Fruit fly (Drosophila melanogaster): Measurements from ENCODE around the gene CG17359.

Gene CG17359

DNA sequence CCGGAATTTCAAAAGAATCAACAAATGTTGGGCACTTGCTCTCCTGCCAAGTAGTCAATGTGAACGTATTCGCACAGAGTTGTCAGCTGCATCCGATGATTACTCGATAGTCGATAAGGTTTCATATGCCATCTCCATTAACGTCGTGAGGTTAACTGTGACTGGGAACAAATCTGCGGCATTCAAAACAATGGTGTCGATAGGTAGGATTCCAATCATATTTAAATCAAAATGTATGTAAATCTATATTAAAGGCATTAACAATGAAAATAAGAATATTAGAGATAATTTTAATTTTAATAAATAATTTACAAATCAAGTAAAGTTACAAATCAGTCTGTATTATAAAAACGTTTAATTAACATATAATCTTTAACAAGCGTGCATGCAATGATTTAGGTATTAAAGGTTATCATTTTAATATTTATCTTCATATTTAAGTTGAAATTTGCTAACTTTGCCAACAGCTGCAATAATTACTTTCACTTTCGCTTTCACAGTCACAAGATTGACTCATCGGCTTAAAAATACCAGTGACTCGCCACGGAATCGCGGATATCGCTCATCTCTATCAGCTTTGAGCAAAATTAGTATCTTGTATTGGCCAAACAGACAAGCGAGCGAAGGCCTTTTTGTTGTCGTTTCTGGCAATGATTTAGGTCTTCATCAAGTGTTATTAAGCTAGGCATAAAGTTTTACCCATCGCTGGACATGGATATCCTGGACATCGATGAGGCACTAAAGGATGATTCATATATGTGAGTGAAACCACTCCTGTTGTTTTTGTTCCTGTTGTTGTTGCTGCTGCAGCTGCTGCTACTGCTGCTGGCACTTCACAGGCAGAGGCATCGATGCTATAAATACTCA is 34.2 kb downstream of the CG17359 start, which contains the start of the genes Meics, Nxf3 and ssp2:
Gene Meics (minus strand): TSS at position 68 of the 867 bp plus-strand sequence.
Gene Nxf3 (plus strand): TSS at position 569 of the 867 bp plus-strand sequence.
Gene ssp2 (plus strand): TSS at position 569 of the 867 bp plus-strand sequence.
- TF ChIP-seq CG8478 (optimal IDR thresholded peaks at IDR 0.05) (no peak), CTCF (optimal IDR thresholded peaks at IDR 0.05) (no peak)

DNA sequence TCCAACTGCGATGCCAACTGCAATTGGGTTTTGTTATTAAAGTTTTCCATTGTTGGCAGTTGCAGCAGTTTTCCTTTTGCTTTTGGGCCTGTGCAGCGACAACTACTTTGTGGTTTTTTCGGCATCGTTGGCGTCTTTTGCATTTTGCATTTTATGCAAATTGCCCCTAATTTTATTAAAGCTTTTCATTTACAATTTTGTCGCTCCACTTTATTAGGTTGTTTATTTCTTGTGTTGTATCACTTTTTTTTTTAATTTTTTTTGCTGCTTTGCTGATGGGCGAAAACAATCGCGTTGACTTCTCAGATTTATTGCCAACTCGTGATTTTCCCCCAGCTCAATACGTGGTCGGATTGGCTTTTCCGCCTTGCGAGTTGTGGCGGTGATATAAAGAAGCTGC is 41.3 kb downstream of the CG17359 start:
- no peak for TF ChIP-seq CTCF (optimal IDR thresholded peaks at IDR 0.05)
- no peak for TF ChIP-seq CG8478 (optimal IDR thresholded peaks at IDR 0.05)

DNA sequence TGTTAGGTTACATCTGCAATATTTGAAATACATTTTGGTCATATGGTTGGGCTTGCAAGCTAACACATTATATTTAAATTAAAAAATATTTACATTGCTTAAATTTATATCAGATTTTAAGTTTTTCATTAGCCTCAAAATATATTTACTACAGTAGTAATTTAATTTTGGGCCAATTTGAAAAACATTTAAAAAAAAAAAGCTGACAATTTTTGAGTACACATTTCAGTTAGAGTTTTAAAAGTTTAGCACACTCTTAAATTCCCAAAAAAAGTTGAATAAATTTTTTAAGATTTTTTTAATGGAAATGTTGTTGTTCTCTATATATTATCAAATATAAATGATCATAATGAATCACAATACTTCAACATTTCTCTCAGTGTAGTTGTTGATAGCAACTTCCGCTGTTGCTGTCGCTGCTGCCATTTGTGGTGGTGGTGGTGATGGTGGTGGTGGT is 41.8 kb downstream of the CG17359 start:
- TF ChIP-seq CG8478 (optimal IDR thresholded peaks at IDR 0.05) (no peak), CTCF (optimal IDR thresholded peaks at IDR 0.05) (no peak)

DNA sequence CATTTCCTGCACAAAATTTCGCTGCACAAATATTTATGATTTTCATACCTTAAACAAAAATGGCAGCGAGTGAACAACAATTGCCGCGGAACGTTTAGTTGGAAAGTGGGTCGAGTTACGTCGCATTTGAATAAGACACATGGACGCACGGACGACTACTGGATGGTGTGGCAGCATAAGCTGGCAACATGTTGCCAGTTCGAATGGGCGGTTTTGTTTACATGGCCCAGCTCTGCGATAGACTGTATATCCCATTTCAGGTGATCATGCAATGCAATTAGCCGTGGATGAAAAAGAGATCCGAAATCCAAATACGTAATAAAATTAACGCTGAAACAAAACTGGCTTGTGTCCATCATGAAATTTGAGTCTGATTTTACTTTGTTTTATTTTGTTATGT is 42.4 kb downstream of the CG17359 start:
- no peak for TF ChIP-seq CTCF (optimal IDR thresholded peaks at IDR 0.05)
- no peak for TF ChIP-seq CG8478 (optimal IDR thresholded peaks at IDR 0.05)

DNA sequence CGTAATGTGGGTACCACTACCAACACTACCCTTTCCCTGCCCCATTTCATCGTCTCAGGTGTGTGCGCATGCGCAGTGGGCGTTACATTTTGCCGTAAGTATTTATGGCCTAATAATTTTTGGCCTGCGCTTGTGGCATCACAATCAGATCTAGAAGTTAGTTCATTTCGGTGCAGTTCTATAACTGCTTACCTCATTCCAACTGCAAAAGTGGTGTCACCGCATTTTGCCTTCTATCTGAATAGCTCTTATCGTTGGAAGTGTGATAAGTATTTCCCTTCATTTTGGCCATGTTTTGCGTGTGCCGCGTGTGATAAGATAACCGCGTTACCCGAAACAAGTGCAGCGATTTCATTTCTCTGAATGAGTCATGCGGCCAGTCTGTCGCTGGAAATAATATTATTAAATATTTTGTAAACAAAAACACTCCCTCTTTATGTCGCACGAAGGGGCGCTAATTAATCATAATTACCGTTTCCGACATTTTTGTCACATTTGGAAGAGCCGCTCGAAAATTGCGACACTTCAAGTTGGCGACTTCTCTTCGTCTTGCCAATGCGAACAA is 46.5 kb downstream of the CG17359 start:
- TF ChIP-seq CTCF (optimal IDR thresholded peaks at IDR 0.05): no peak
- TF ChIP-seq CG8478 (optimal IDR thresholded peaks at IDR 0.05): no peak

DNA sequence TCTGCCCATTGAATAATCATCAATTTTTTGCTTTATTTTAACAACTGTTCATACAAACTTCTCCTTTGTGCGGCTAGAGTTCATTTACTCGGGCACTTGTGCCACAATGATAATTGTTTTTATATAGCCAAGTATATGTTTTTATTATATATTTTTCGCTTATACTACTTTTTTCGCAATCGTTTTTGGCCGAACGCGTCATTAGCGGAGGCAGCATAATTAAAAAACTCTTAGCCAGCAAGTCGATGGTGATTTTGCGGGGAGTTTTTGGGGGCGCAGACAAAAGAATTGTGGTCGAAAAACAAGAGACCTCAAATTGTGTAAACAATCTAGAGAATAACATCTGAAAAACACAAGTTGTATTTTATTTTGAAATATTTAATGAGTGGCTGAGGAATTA is 47.5 kb downstream of the CG17359 start:
- no peak for TF ChIP-seq CTCF (optimal IDR thresholded peaks at IDR 0.05)
- no peak for TF ChIP-seq CG8478 (optimal IDR thresholded peaks at IDR 0.05)

DNA sequence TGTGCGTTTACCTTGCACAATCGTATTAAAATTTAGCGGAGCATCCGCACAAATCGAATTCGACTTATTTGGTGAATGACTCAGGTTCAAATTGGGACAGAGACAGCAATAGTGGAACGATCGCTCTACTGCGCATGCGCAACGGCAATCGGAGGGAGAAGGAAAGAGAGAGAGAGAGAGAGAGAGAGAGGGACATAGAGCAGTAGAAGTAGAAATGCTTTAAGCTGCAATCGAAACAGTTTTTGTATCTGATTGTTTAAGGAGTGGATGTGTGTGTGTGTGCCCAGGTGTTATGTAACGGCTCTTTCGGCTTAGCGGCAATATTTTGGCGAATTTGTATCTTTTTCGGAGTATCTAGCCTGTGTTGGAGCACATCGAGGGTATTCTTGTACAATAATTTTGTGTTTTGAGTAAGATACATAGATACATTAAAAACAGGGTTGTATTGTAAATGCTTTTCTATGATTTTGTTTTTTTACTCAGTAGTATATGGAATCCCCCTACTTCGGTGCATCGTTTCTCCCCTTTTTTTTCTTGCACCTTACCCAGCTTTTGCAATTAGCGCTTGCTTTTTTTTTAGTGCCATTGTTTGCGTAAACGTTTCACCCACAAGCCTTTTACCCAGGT is 49.5 kb downstream of the CG17359 start:
- TF ChIP-seq CTCF (optimal IDR thresholded peaks at IDR 0.05): no peak
- no peak for TF ChIP-seq CG8478 (optimal IDR thresholded peaks at IDR 0.05)
